Worm (Caenorhabditis elegans) whole organism, L2 larva: ENCODE measurements around the gene alkb-7.
A peak's percentile ranks its signal among the peaks of the same experiment; 100 is the strongest.
"Not testable (repeated sequence)": the region's sequence is repeated elsewhere in the genome, so short reads cannot be mapped to it uniquely, and the experiment has no call there.

Experiments
- C34F6.9 ChIP-seq: fragments of 150-350 bp; optimal IDR thresholded peaks from 2 replicates; lab custom pipeline; 2014; ENCODE audit warnings: missing biosample characterization, missing genetic modification characterization
- F13H6.1 ChIP-seq: sonication (generic microtip); optimal IDR thresholded peaks from 2 replicates; lab custom pipeline; 2016; ENCODE audit warnings: missing genetic modification characterization, missing compliant biosample characterization
- R02D3.7 ChIP-seq: fragments of 150-350 bp; optimal IDR thresholded peaks from 2 replicates; lab custom pipeline; 2014; ENCODE audit warnings: missing biosample characterization, missing genetic modification characterization
- Y55F3AM.14 ChIP-seq: fragments of 200-800 bp; sonication (Bioruptor generic); optimal IDR thresholded peaks from 2 replicates; lab custom pipeline; 2018; ENCODE audit warnings: mild to moderate bottlenecking, missing genetic modification characterization, missing compliant biosample characterization
- ZK546.5 ChIP-seq: sonication (generic microtip); optimal IDR thresholded peaks from 2 replicates; lab custom pipeline; 2017; ENCODE audit warnings: missing biosample characterization, missing genetic modification characterization
- alr-1 ChIP-seq: fragments of 150-350 bp; optimal IDR thresholded peaks from 2 replicates; lab custom pipeline; 2014; ENCODE audit warnings: missing biosample characterization, missing genetic modification characterization
- aly-2 ChIP-seq: fragments of 150-350 bp; optimal IDR thresholded peaks from 2 replicates; lab custom pipeline; 2014; ENCODE audit warnings: missing biosample characterization, missing genetic modification characterization
- ama-1 ChIP-seq: fragments of 150-350 bp; optimal IDR thresholded peaks from 2 replicates; lab custom pipeline; 2018; ENCODE audit warnings: inconsistent platforms
- blmp-1 ChIP-seq: sonication (generic microtip); optimal IDR thresholded peaks from 2 replicates; lab custom pipeline; 2017; ENCODE audit warnings: missing genetic modification characterization, mild to moderate bottlenecking, missing compliant biosample characterization, antibody characterized with exemption, moderate library complexity; ENCODE audit not compliant: insufficient read depth
- ceh-82 ChIP-seq: fragments of 150-350 bp; optimal IDR thresholded peaks from 2 replicates; lab custom pipeline; 2014; ENCODE audit warnings: missing biosample characterization, missing genetic modification characterization
- crh-2 ChIP-seq: sonication (generic microtip); optimal IDR thresholded peaks from 2 replicates; lab custom pipeline; 2017; ENCODE audit warnings: missing biosample characterization, missing genetic modification characterization
- dmd-4 ChIP-seq: sonication (generic microtip); optimal IDR thresholded peaks from 2 replicates; lab custom pipeline; 2017; ENCODE audit warnings: missing biosample characterization, missing genetic modification characterization
- egl-27 ChIP-seq: sonication (generic microtip); optimal IDR thresholded peaks from 3 replicates; lab custom pipeline; 2017; ENCODE audit warnings: missing biosample characterization, missing genetic modification reagents, missing genetic modification characterization
- elt-1 ChIP-seq: fragments of 150-350 bp; optimal IDR thresholded peaks from 2 replicates; lab custom pipeline; 2014; ENCODE audit warnings: missing biosample characterization, missing genetic modification characterization
- elt-3 ChIP-seq: sonication (generic microtip); optimal IDR thresholded peaks from 2 replicates; lab custom pipeline; 2017; ENCODE audit warnings: missing biosample characterization, missing genetic modification characterization
- fos-1 ChIP-seq: fragments of 150-350 bp; optimal IDR thresholded peaks from 2 replicates; lab custom pipeline; 2014; ENCODE audit warnings: missing biosample characterization, missing genetic modification characterization
- gmeb-1 ChIP-seq: fragments of 150-350 bp; optimal IDR thresholded peaks from 2 replicates; lab custom pipeline; 2014; ENCODE audit warnings: missing biosample characterization, missing genetic modification characterization
- lin-11 ChIP-seq: fragments of 150-350 bp; sonication (generic microtip); optimal IDR thresholded peaks from 2 replicates; lab custom pipeline; 2014; ENCODE audit warnings: missing biosample characterization, missing genetic modification characterization, inconsistent platforms, mixed read lengths
- lin-13 ChIP-seq: fragments of 150-350 bp; optimal IDR thresholded peaks from 2 replicates; lab custom pipeline; 2014; ENCODE audit warnings: missing biosample characterization, missing genetic modification reagents, missing genetic modification characterization
- lin-39 ChIP-seq: fragments of 150-350 bp; optimal IDR thresholded peaks from 2 replicates; lab custom pipeline; 2014; ENCODE audit warnings: missing biosample characterization, missing genetic modification reagents, missing genetic modification characterization
- lsy-2 ChIP-seq, 2 experiments: fragments of 150-350 bp in 1 of 2; sonication (generic microtip) in 1 of 2; optimal IDR thresholded peaks; 2 replicates each; lab custom pipeline; 2014 to 2017; ENCODE audit warnings: missing biosample characterization in 2 of 2, missing genetic modification characterization in 2 of 2
- mab-5 ChIP-seq: fragments of 150-350 bp; optimal IDR thresholded peaks from 2 replicates; lab custom pipeline; 2014; ENCODE audit warnings: missing biosample characterization, missing genetic modification characterization
- mbf-1 ChIP-seq: sonication (generic microtip); optimal IDR thresholded peaks from 2 replicates; lab custom pipeline; 2017; ENCODE audit warnings: missing biosample characterization, missing genetic modification characterization
- mdl-1 ChIP-seq, 2 experiments: fragments of 150-350 bp in 1 of 2; sonication (generic microtip) in 1 of 2; optimal IDR thresholded peaks; 2 replicates each; lab custom pipeline; 2017; ENCODE audit warnings: missing biosample characterization in 2 of 2, missing genetic modification characterization in 2 of 2
- nhr-10 ChIP-seq: sonication (generic microtip); optimal IDR thresholded peaks from 2 replicates; lab custom pipeline; 2017; ENCODE audit warnings: missing biosample characterization, missing genetic modification characterization
- nhr-11 ChIP-seq: fragments of 150-350 bp; optimal IDR thresholded peaks from 2 replicates; lab custom pipeline; 2014; ENCODE audit warnings: missing biosample characterization, missing genetic modification characterization
- nhr-12 ChIP-seq: fragments of 150-350 bp; optimal IDR thresholded peaks from 2 replicates; lab custom pipeline; 2014; ENCODE audit warnings: missing biosample characterization, missing genetic modification characterization
- nhr-129 ChIP-seq: fragments of 150-350 bp; optimal IDR thresholded peaks from 2 replicates; lab custom pipeline; 2014; ENCODE audit warnings: missing biosample characterization, missing genetic modification characterization
- nhr-21 ChIP-seq: fragments of 150-350 bp; optimal IDR thresholded peaks from 2 replicates; lab custom pipeline; 2014; ENCODE audit warnings: missing biosample characterization, missing genetic modification characterization
- nhr-23 ChIP-seq: fragments of 150-350 bp; optimal IDR thresholded peaks from 2 replicates; lab custom pipeline; 2014; ENCODE audit warnings: missing biosample characterization, missing genetic modification reagents, missing genetic modification characterization
- nhr-237 ChIP-seq: fragments of 150-350 bp; optimal IDR thresholded peaks from 2 replicates; lab custom pipeline; 2014; ENCODE audit warnings: missing biosample characterization, missing genetic modification characterization
- nhr-25 ChIP-seq: fragments of 150-350 bp; sonication (generic microtip); optimal IDR thresholded peaks from 3 replicates; lab custom pipeline; 2014; ENCODE audit warnings: missing biosample characterization, missing genetic modification characterization
- nhr-6 ChIP-seq: fragments of 150-350 bp; optimal IDR thresholded peaks from 2 replicates; lab custom pipeline; 2014; ENCODE audit warnings: missing biosample characterization, missing genetic modification characterization
- nhr-77 ChIP-seq: fragments of 150-350 bp; optimal IDR thresholded peaks from 2 replicates; lab custom pipeline; 2014; ENCODE audit warnings: missing biosample characterization, missing genetic modification characterization
- peb-1 ChIP-seq: fragments of 150-350 bp; optimal IDR thresholded peaks from 2 replicates; lab custom pipeline; 2014; ENCODE audit warnings: missing biosample characterization, missing genetic modification characterization
- sem-4 ChIP-seq: fragments of 150-350 bp; optimal IDR thresholded peaks from 2 replicates; lab custom pipeline; 2014; ENCODE audit warnings: missing biosample characterization, missing genetic modification reagents, missing genetic modification characterization
- skn-1 ChIP-seq: sonication (generic microtip); optimal IDR thresholded peaks from 2 replicates; lab custom pipeline; 2017; ENCODE audit warnings: missing biosample characterization, missing genetic modification characterization
- sma-3 ChIP-seq: sonication (generic microtip); optimal IDR thresholded peaks from 2 replicates; lab custom pipeline; 2016; ENCODE audit warnings: missing genetic modification reagents, missing genetic modification characterization, missing compliant biosample characterization
- sma-9 ChIP-seq, 2 experiments: fragments of 150-350 bp in 1 of 2; sonication (generic microtip) in 1 of 2; optimal IDR thresholded peaks; 2 replicates each; lab custom pipeline; 2014 to 2016; ENCODE audit warnings: missing genetic modification characterization in 2 of 2, mild to moderate bottlenecking in 1 of 2, missing biosample characterization in 1 of 2, missing compliant biosample characterization in 1 of 2, missing genetic modification reagents in 1 of 2, moderate library complexity in 1 of 2
- snpc-4 ChIP-seq: fragments of 150-350 bp; optimal IDR thresholded peaks from 2 replicates; lab custom pipeline; 2014; ENCODE audit warnings: missing biosample characterization, missing genetic modification characterization
- unc-39 ChIP-seq: fragments of 150-350 bp; optimal IDR thresholded peaks from 2 replicates; lab custom pipeline; 2014; ENCODE audit warnings: missing biosample characterization, missing genetic modification characterization
- unc-55 ChIP-seq: fragments of 150-350 bp; sonication (generic microtip); optimal IDR thresholded peaks from 3 replicates; lab custom pipeline; 2014; ENCODE audit warnings: missing biosample characterization, missing genetic modification reagents, missing genetic modification characterization
- unc-62 ChIP-seq: fragments of 150-350 bp; optimal IDR thresholded peaks from 2 replicates; lab custom pipeline; 2014; ENCODE audit warnings: missing biosample characterization, missing genetic modification reagents, missing genetic modification characterization
- zag-1 ChIP-seq: fragments of 150-350 bp; optimal IDR thresholded peaks from 2 replicates; lab custom pipeline; 2014; ENCODE audit warnings: missing biosample characterization, missing genetic modification characterization
- ztf-1 ChIP-seq: fragments of 200-800 bp; sonication (Bioruptor generic); conservative IDR thresholded peaks from 2 replicates; pipeline ENCODE4 v1.3.6; 2022; ENCODE audit warnings: missing genetic modification characterization, missing compliant biosample characterization
- ztf-11 ChIP-seq: sonication (generic microtip); optimal IDR thresholded peaks from 2 replicates; lab custom pipeline; 2017; ENCODE audit warnings: missing biosample characterization, missing genetic modification characterization
- ztf-4 ChIP-seq: fragments of 150-350 bp; optimal IDR thresholded peaks from 2 replicates; lab custom pipeline; 2014; ENCODE audit warnings: missing biosample characterization, missing genetic modification characterization

alkb-7 gene

ce11 chrII:12753725-12754124 lies 34.2 kb downstream of the alkb-7 start, which contains the start of gene Y46G5A.39:
TSS of gene Y46G5A.39 (minus strand) at chrII:12753825.
- not testable (repeated sequence) for TF ChIP-seq lin-13 (GFP tag; lab: Kevin White, UChicago); nhr-21 (tag; lab: Kevin White, UChicago); nhr-129 (tag; lab: Kevin White, UChicago)

ce11 chrII:12739306-12739705 lies 48.6 kb downstream of the alkb-7 start:
- TF ChIP-seq unc-55 (GFP tag; lab: Kevin White, UChicago) (no peak), unc-39 (tag; lab: Kevin White, UChicago) (no peak), nhr-12 (no peak), F13H6.1 (tag; lab: Kevin White, UChicago) (no peak)
- TF ChIP-seq, all 48 proteins: peak for 0

- TF ChIP-seq ztf-1 (GFP tag; lab: Robert Waterston, UW) = no peak
- no peak for TF ChIP-seq nhr-77 (tag; lab: Kevin White, UChicago)
- no peak for TF ChIP-seq peb-1 (tag; lab: Kevin White, UChicago)
- TF ChIP-seq gmeb-1 = peak; percentile 75
- no peak for TF ChIP-seq nhr-12
- no peak for TF ChIP-seq dmd-4 (tag; lab: Kevin White, UChicago)
- no peak for TF ChIP-seq R02D3.7 (tag; lab: Kevin White, UChicago)
- TF ChIP-seq crh-2 = peak; percentile 49
- no peak for TF ChIP-seq alr-1 (tag; lab: Kevin White, UChicago)
- no peak for TF ChIP-seq lin-11 (tag; lab: Kevin White, UChicago)
- peak; percentile 56 for TF ChIP-seq nhr-129 (tag; lab: Kevin White, UChicago)
- TF ChIP-seq fos-1 (tag; lab: Kevin White, UChicago) = no peak
- TF ChIP-seq ama-1 (lab: Kevin White, UChicago) = no peak
- TF ChIP-seq aly-2 = no peak
- TF ChIP-seq Y55F3AM.14 (GFP tag; lab: Kevin White, UChicago) = no peak
- no peak for TF ChIP-seq nhr-237
- TF ChIP-seq ztf-11 (tag; lab: Kevin White, UChicago) = no peak
- TF ChIP-seq unc-55 (GFP tag; lab: Kevin White, UChicago) = peak; percentile 82
- TF ChIP-seq nhr-25 (tag; lab: Kevin White, UChicago) = peak; percentile 44
- no peak for TF ChIP-seq mdl-1 (tag; optimal IDR thresholded peaks at IDR 0.05; lab: Kevin White, UChicago)
- TF ChIP-seq zag-1 (tag; lab: Kevin White, UChicago) = no peak
- TF ChIP-seq lin-39 (tag; lab: Kevin White, UChicago) = no peak
- TF ChIP-seq sma-3 (GFP tag; lab: Kevin White, UChicago) = no peak
- no peak for TF ChIP-seq nhr-10 (tag; lab: Kevin White, UChicago)
- TF ChIP-seq skn-1 = no peak
- no peak for TF ChIP-seq unc-62 (GFP tag; lab: Kevin White, UChicago)
- TF ChIP-seq unc-39 (tag; lab: Kevin White, UChicago) = no peak
- no peak for TF ChIP-seq mbf-1
- TF ChIP-seq nhr-11 (tag; lab: Kevin White, UChicago) = no peak
- TF ChIP-seq ceh-82 (tag; lab: Kevin White, UChicago) = no peak
- peak; percentile 6 for TF ChIP-seq snpc-4 (tag; lab: Kevin White, UChicago)
- TF ChIP-seq nhr-6 = no peak
- no peak for TF ChIP-seq egl-27 (tag; lab: Kevin White, UChicago)
- TF ChIP-seq elt-1 (tag; lab: Kevin White, UChicago) = no peak
- no peak for TF ChIP-seq blmp-1 (tag; lab: Kevin White, UChicago)
- no peak for TF ChIP-seq ZK546.5 (tag; lab: Kevin White, UChicago)
- TF ChIP-seq lin-13 (GFP tag; lab: Kevin White, UChicago) = peak; percentile 49
- TF ChIP-seq C34F6.9 (tag; lab: Kevin White, UChicago) = peak; percentile 71
- TF ChIP-seq lsy-2 (tag; optimal IDR thresholded peaks at IDR 0.05; lab: Kevin White, UChicago) = peak; percentile 26 to 73
- TF ChIP-seq sem-4 (tag; lab: Kevin White, UChicago) = peak; percentile 15
- TF ChIP-seq elt-3 = no peak
- peak; percentile 27 for TF ChIP-seq sma-9 (GFP tag; optimal IDR thresholded peaks at IDR 0.05; lab: Kevin White, UChicago)
- no peak for TF ChIP-seq sma-9 (tag; optimal IDR thresholded peaks at IDR 0.05; lab: Kevin White, UChicago)
- no peak for TF ChIP-seq mab-5
- TF ChIP-seq nhr-23 (tag; lab: Kevin White, UChicago) = no peak
- TF ChIP-seq ztf-4 (tag; lab: Kevin White, UChicago) = no peak
- no peak for TF ChIP-seq F13H6.1 (tag; lab: Kevin White, UChicago)
- TF ChIP-seq nhr-21 (tag; lab: Kevin White, UChicago) = no peak
Measured at ce11 chrII:12738284-12739201, 49.4 kb downstream of the alkb-7 start, which contains the start of gene pisy-1. TSS of gene pisy-1 (minus strand) at chrII:12738334.
